Worm (Caenorhabditis elegans) whole organism, L4 larva: ENCODE measurements around the gene F49E11.7.
A peak's percentile ranks its signal among the peaks of the same experiment; 100 is the strongest.

Experiments used
- F10B5.3 ChIP-seq: sonication (generic microtip); optimal IDR thresholded peaks from 2 replicates; lab custom pipeline; 2016; ENCODE audit warnings: mild to moderate bottlenecking, missing genetic modification characterization, missing compliant biosample characterization
- F37D6.2 ChIP-seq: sonication (generic microtip); optimal IDR thresholded peaks from 2 replicates; lab custom pipeline; 2016; ENCODE audit warnings: mild to moderate bottlenecking, missing genetic modification characterization, missing compliant biosample characterization
- F44E2.7 ChIP-seq: fragments of 200-800 bp; sonication (Bioruptor generic); IDR thresholded peaks from 2 replicates; pipeline ENCODE4 v2.1.2; 2022; ENCODE audit warnings: missing genetic modification characterization, missing compliant biosample characterization
- R02D3.7 ChIP-seq: fragments of 150-350 bp; sonication (generic microtip); optimal IDR thresholded peaks from 3 replicates; lab custom pipeline; 2014; ENCODE audit warnings: missing biosample characterization, missing genetic modification characterization
- Y48G9A.11 ChIP-seq: fragments of 200-800 bp; sonication (Bioruptor generic); IDR thresholded peaks from 2 replicates; pipeline ENCODE4 v1.3.6; 2022; ENCODE audit warnings: missing genetic modification reagents, missing genetic modification characterization, missing compliant biosample characterization
- Y5F2A.4 ChIP-seq: fragments of 200-800 bp; sonication (Bioruptor generic); optimal IDR thresholded peaks from 2 replicates; lab custom pipeline; 2018; ENCODE audit warnings: mild to moderate bottlenecking, missing genetic modification characterization, missing compliant biosample characterization
- aha-1 ChIP-seq: fragments of 150-350 bp; peaks from one replicate; lab custom pipeline; 2014; ENCODE audit warnings: missing biosample characterization, missing genetic modification characterization
- egl-43 ChIP-seq: fragments of 200-800 bp; sonication (Bioruptor generic); IDR thresholded peaks from 2 replicates; pipeline ENCODE4 v1.3.6; 2022; ENCODE audit warnings: missing genetic modification reagents, missing genetic modification characterization, missing compliant biosample characterization
- hif-1 ChIP-seq, 2 experiments: sonication (generic microtip); optimal IDR thresholded peaks; 2 replicates each; lab custom pipeline; 2016 to 2017; ENCODE audit warnings: missing compliant biosample characterization in 2 of 2, missing genetic modification characterization in 2 of 2, missing genetic modification reagents in 2 of 2, missing genotype in 2 of 2, mild to moderate bottlenecking in 1 of 2
- hmg-1.1 ChIP-seq: fragments of 200-800 bp; sonication (Bioruptor generic); IDR thresholded peaks from 2 replicates; pipeline ENCODE4 v1.3.6; 2022; ENCODE audit warnings: missing genetic modification reagents, missing genetic modification characterization, missing compliant biosample characterization
- lin-1 ChIP-seq: fragments of 200-800 bp; sonication (Bioruptor generic); IDR thresholded peaks from 2 replicates; pipeline ENCODE4 v1.3.6; 2022; ENCODE audit warnings: missing genetic modification reagents, missing genetic modification characterization, missing compliant biosample characterization
- lin-29 ChIP-seq: fragments of 200-800 bp; sonication (Bioruptor generic); IDR thresholded peaks from 2 replicates; pipeline ENCODE4 v1.3.6; 2022; ENCODE audit warnings: missing genetic modification reagents, missing genetic modification characterization, missing compliant biosample characterization
- lin-39 ChIP-seq: fragments of 150-350 bp; optimal IDR thresholded peaks from 2 replicates; lab custom pipeline; 2014; ENCODE audit warnings: missing biosample characterization, missing genetic modification reagents, missing genetic modification characterization
- mdt-29 ChIP-seq: fragments of 200-800 bp; sonication (Bioruptor generic); IDR thresholded peaks from 2 replicates; pipeline ENCODE4 v1.3.6; 2022; ENCODE audit warnings: missing genetic modification reagents, missing genetic modification characterization, missing compliant biosample characterization
- mep-1 ChIP-seq: fragments of 150-350 bp; sonication (generic microtip); optimal IDR thresholded peaks from 3 replicates; lab custom pipeline; 2014; ENCODE audit warnings: missing biosample characterization, missing genetic modification characterization
- mxl-3 ChIP-seq: fragments of 200-800 bp; sonication (Bioruptor generic); optimal IDR thresholded peaks from 2 replicates; lab custom pipeline; 2018; ENCODE audit warnings: mild to moderate bottlenecking, missing genetic modification characterization, missing compliant biosample characterization
- nhr-10 ChIP-seq: fragments of 150-350 bp; optimal IDR thresholded peaks from 2 replicates; lab custom pipeline; 2014; ENCODE audit warnings: missing biosample characterization, missing genetic modification characterization
- nhr-102 ChIP-seq: sonication (generic microtip); optimal IDR thresholded peaks from 2 replicates; lab custom pipeline; 2016; ENCODE audit warnings: mild to moderate bottlenecking, missing genetic modification characterization, moderate library complexity, missing compliant biosample characterization
- nhr-41 ChIP-seq: fragments of 200-800 bp; sonication (Bioruptor generic); IDR thresholded peaks from 2 replicates; pipeline ENCODE4 v1.3.6; 2022; ENCODE audit warnings: missing genetic modification reagents, missing genetic modification characterization, missing compliant biosample characterization
- nhr-76 ChIP-seq: fragments of 150-350 bp; optimal IDR thresholded peaks from 2 replicates; lab custom pipeline; 2014; ENCODE audit warnings: missing biosample characterization, missing genetic modification characterization
- nhr-77 ChIP-seq: fragments of 150-350 bp; optimal IDR thresholded peaks from 2 replicates; lab custom pipeline; 2014; ENCODE audit warnings: missing biosample characterization, missing genetic modification characterization
- pha-4 ChIP-seq, 2 experiments: fragments of 150-350 bp in 1 of 2; fragments of 200-800 bp in 1 of 2; sonication (Bioruptor generic) in 1 of 2; IDR thresholded peaks in 1 of 2; optimal IDR thresholded peaks in 1 of 2; 2 replicates each; pipeline versions ENCODE4 v1.3.6 to Lab custom; 2014 to 2022; ENCODE audit warnings: missing genetic modification characterization in 2 of 2, missing genetic modification reagents in 2 of 2, missing biosample characterization in 1 of 2, missing compliant biosample characterization in 1 of 2
- php-3 ChIP-seq: fragments of 200-800 bp; sonication (Bioruptor generic); IDR thresholded peaks from 2 replicates; pipeline ENCODE4 v1.3.6; 2022; ENCODE audit warnings: missing genetic modification reagents, missing genetic modification characterization, missing compliant biosample characterization
- set-16 ChIP-seq: fragments of 200-800 bp; sonication (Bioruptor generic); IDR thresholded peaks from 2 replicates; pipeline ENCODE4 v1.3.6; 2022; ENCODE audit warnings: missing genetic modification reagents, missing genetic modification characterization, missing compliant biosample characterization
- skn-1 ChIP-seq: fragments of 150-350 bp; optimal IDR thresholded peaks from 2 replicates; lab custom pipeline; 2014; ENCODE audit warnings: missing biosample characterization, missing genetic modification characterization
- snpc-4 ChIP-seq: fragments of 150-350 bp; optimal IDR thresholded peaks from 2 replicates; lab custom pipeline; 2014; ENCODE audit warnings: missing biosample characterization, missing genetic modification characterization
- spr-1 ChIP-seq: sonication (generic microtip); optimal IDR thresholded peaks from 2 replicates; lab custom pipeline; 2016; ENCODE audit warnings: mild to moderate bottlenecking, missing genetic modification characterization, missing compliant biosample characterization
- spr-3 ChIP-seq: fragments of 200-800 bp; sonication (Bioruptor generic); optimal IDR thresholded peaks from 2 replicates; lab custom pipeline; 2018; ENCODE audit warnings: mild to moderate bottlenecking, missing genetic modification characterization, missing compliant biosample characterization
- tra-1 ChIP-seq: fragments of 200-800 bp; sonication (Bioruptor generic); IDR thresholded peaks from 2 replicates; pipeline ENCODE4 v1.3.6; 2022; ENCODE audit warnings: missing genetic modification reagents, missing genetic modification characterization, missing compliant biosample characterization
- unc-39 ChIP-seq: sonication (generic microtip); optimal IDR thresholded peaks from 2 replicates; lab custom pipeline; 2017; ENCODE audit warnings: missing biosample characterization, missing genetic modification characterization
- unc-62 ChIP-seq, 3 experiments: fragments of 150-350 bp in 1 of 3; sonication (generic microtip); optimal IDR thresholded peaks in 2 of 3; peaks in 1 of 3; 1 replicate in 1 of 3; 2 replicates in 2 of 3; lab custom pipeline; 2014 to 2017; ENCODE audit warnings: missing biosample characterization in 3 of 3, missing genetic modification characterization in 3 of 3, missing genetic modification reagents in 3 of 3, missing genotype in 1 of 3
- vab-7 ChIP-seq: fragments of 200-800 bp; sonication (Bioruptor generic); IDR thresholded peaks from 2 replicates; pipeline ENCODE4 v1.3.6; 2022; ENCODE audit warnings: missing genetic modification reagents, missing genetic modification characterization, missing compliant biosample characterization
- zip-2 ChIP-seq: fragments of 150-350 bp; optimal IDR thresholded peaks from 2 replicates; lab custom pipeline; 2014; ENCODE audit warnings: missing biosample characterization, missing genetic modification characterization
- ztf-11 ChIP-seq: fragments of 150-350 bp; optimal IDR thresholded peaks from 2 replicates; lab custom pipeline; 2014; ENCODE audit warnings: missing biosample characterization, missing genetic modification characterization

The F49E11.7 gene

DNA sequence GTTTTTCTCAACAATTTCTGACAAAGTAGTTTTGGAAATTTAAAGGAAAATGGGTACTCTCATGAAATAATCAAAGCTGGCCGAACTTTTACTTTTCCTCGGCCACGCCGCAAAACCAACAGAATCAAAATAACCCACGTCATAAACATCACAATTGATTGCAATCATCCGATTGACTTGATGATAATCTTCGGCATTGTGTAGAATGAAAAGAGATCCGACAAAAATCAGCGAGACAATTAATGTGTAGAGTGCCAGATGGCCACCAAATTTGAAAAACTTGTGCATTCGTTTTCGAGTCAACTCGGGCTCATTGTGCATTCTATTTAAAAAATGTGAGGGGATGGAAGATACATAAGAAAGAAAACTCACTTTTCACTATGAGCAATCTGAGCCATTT is 15.8 kb upstream of the F49E11.7 start:
- TF ChIP-seq spr-3 (GFP tag; lab: Kevin White, UChicago) = no peak
- no peak for TF ChIP-seq nhr-77
- no peak for TF ChIP-seq hmg-1.1 (GFP tag; lab: Robert Waterston, UW)
- TF ChIP-seq skn-1 (tag; lab: Kevin White, UChicago) = no peak
- TF ChIP-seq tra-1 (GFP tag; lab: Robert Waterston, UW) = no peak
- TF ChIP-seq ztf-11 (tag; lab: Kevin White, UChicago) = no peak
- no peak for TF ChIP-seq unc-39 (tag; lab: Kevin White, UChicago)
- no peak for TF ChIP-seq aha-1 (tag; lab: Kevin White, UChicago)
- no peak for TF ChIP-seq mep-1 (tag; lab: Kevin White, UChicago)
- no peak for TF ChIP-seq F37D6.2 (tag; lab: Kevin White, UChicago)
- TF ChIP-seq mxl-3 (GFP tag; lab: Kevin White, UChicago) = no peak
- TF ChIP-seq, all 104 proteins: peak for 0

- TF ChIP-seq F44E2.7 = no peak
- no peak for TF ChIP-seq snpc-4
- TF ChIP-seq mxl-3 (GFP tag; lab: Kevin White, UChicago) = no peak
- peak; percentile 14 for TF ChIP-seq aha-1 (tag; lab: Kevin White, UChicago)
- TF ChIP-seq php-3 = no peak
- TF ChIP-seq hif-1 (tag; optimal IDR thresholded peaks at IDR 0.05; lab: Kevin White, UChicago) = no peak
These were observed 13.8 kb upstream of the F49E11.7 start, which contains the start of gene F49E11.2 for ce11 chrIV:13038888-13039287. Gene F49E11.2 (minus strand): TSS chrIV:13038988.

ce11 chrIV:13041486-13041885 is 11.2 kb upstream of the F49E11.7 start:
- TF ChIP-seq nhr-10 (tag; lab: Kevin White, UChicago) = no peak
- TF ChIP-seq ztf-11 (tag; lab: Kevin White, UChicago) = no peak
- no peak for TF ChIP-seq Y5F2A.4
- TF ChIP-seq spr-1 = no peak
- TF ChIP-seq R02D3.7 (tag; lab: Kevin White, UChicago) = no peak
- TF ChIP-seq lin-1 = no peak
- TF ChIP-seq pha-4 (GFP tag; IDR thresholded peaks at IDR 0.05; lab: Robert Waterston, UW) = no peak
- TF ChIP-seq pha-4 (tag; optimal IDR thresholded peaks at IDR 0.05; lab: Kevin White, UChicago) = no peak
- TF ChIP-seq set-16 (GFP tag; lab: Robert Waterston, UW) = no peak
- no peak for TF ChIP-seq hmg-1.1 (GFP tag; lab: Robert Waterston, UW)

DNA sequence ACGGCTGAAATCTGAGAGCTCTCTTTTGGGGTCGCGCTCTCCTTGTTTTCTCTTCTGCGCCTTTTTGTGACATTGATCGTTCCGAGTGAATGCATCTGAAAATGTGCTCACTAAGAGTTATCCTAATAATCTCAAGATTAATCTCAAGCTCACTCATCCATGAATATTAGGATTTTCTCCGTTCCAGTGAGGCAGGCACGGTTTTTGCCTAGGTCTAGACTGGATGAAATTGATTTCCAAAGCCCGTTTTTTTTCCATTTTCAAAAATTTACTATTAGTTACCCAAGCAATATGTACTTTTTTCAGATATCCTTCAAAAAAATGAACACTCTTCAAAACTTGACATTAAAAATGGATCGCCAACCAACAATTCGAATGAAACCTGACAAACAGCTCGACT is 10.6 kb upstream of the F49E11.7 start, which contains the start of gene amt-2:
Gene amt-2, plus strand, starts transcription at position 301 of the 400 bp plus-strand sequence.
- no peak for TF ChIP-seq mdt-29 (GFP tag; lab: Robert Waterston, UW)
- TF ChIP-seq nhr-41 (GFP tag; lab: Robert Waterston, UW) = no peak
- no peak for TF ChIP-seq vab-7
- no peak for TF ChIP-seq egl-43 (GFP tag; lab: Robert Waterston, UW)
- no peak for TF ChIP-seq lin-39 (tag; lab: Kevin White, UChicago)
- TF ChIP-seq zip-2 (tag; lab: Kevin White, UChicago) = no peak
- no peak for TF ChIP-seq nhr-76 (tag; lab: Kevin White, UChicago)
- no peak for TF ChIP-seq F10B5.3 (tag; lab: Kevin White, UChicago)

- TF ChIP-seq aha-1 (tag; lab: Kevin White, UChicago) = peak; percentile 90
- TF ChIP-seq lin-29 (GFP tag; lab: Robert Waterston, UW) = no peak
- no peak for TF ChIP-seq nhr-102 (tag; lab: Kevin White, UChicago)
- no peak for TF ChIP-seq unc-39 (tag; lab: Kevin White, UChicago)
These were observed 7.7 kb upstream of the F49E11.7 start for ce11 chrIV:13044980-13045379.

DNA sequence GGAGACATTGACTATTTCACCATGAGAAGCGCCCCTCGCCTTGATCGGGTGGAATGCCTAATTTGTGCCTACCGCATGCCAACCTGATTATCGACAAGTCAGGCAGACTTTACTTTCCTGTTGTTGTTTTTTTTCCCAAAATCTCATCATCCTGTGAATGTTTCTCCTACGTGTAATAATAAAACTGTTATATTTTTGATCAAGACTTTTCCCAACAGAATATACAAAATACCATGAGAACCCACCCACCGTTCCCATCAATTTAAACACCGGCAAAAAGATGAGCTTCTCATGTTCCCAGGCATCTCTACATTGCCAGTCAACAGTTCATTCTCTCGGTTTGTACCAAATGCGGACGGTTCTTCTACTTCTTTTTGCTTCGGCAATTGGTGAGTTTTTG is 5.8 kb upstream of the F49E11.7 start, which contains the start of gene scl-9:
Gene scl-9, plus strand, starts transcription at position 301 of the 400 bp plus-strand sequence.
- TF ChIP-seq Y48G9A.11 (no peak), unc-62 (GFP tag; optimal IDR thresholded peaks at IDR 0.05 in 1 of 2; lab: Kevin White, UChicago) (peak in 1 of 2 experiments; percentile 49), unc-62 (tag; optimal IDR thresholded peaks at IDR 0.05; lab: Kevin White, UChicago) (no peak)
